Fruit fly (Drosophila melanogaster) whole organism, prepupa: ENCODE results near the gene Slc25A46b.
A peak's percentile ranks its signal among the peaks of the same experiment; 100 is the strongest.

Source experiments
- CG1621 ChIP-seq: fragments of 200-800 bp; sonication (Bioruptor generic); optimal IDR thresholded peaks from 3 replicates; lab custom pipeline; 2018; ENCODE audit warnings: missing biosample characterization, mild to moderate bottlenecking, missing genetic modification characterization
- CG16779 ChIP-seq: fragments of 200-800 bp; sonication (Bioruptor generic); optimal IDR thresholded peaks from 3 replicates; lab custom pipeline; 2017; ENCODE audit warnings: missing biosample characterization, mild to moderate bottlenecking, missing genetic modification characterization
- CG31627 ChIP-seq: fragments of 200-800 bp; sonication (Bioruptor generic); optimal IDR thresholded peaks from 3 replicates; lab custom pipeline; 2016; ENCODE audit warnings: missing biosample characterization, missing genetic modification characterization
- CG32006 ChIP-seq: fragments of 200-800 bp; sonication (Bioruptor generic); optimal IDR thresholded peaks from 3 replicates; lab custom pipeline; 2017; ENCODE audit warnings: missing biosample characterization, mild to moderate bottlenecking, missing genetic modification characterization
- CG34406 ChIP-seq: fragments of 200-800 bp; sonication (Bioruptor generic); optimal IDR thresholded peaks from 3 replicates; lab custom pipeline; 2016; ENCODE audit warnings: missing biosample characterization, missing genetic modification characterization
- CG3919 ChIP-seq: fragments of 200-800 bp; sonication (Bioruptor generic); optimal IDR thresholded peaks from 3 replicates; lab custom pipeline; 2016; ENCODE audit warnings: missing biosample characterization, missing genetic modification characterization
- CG4318 ChIP-seq: fragments of 200-800 bp; sonication (Bioruptor generic); optimal IDR thresholded peaks from 3 replicates; lab custom pipeline; 2017; ENCODE audit warnings: missing biosample characterization, mild to moderate bottlenecking, missing genetic modification characterization
- CG6163 ChIP-seq: fragments of 200-800 bp; sonication (Bioruptor generic); IDR thresholded peaks from 3 replicates; pipeline ENCODE4 v1.3.6; 2022; ENCODE audit warnings: missing biosample characterization, missing genetic modification characterization
- CG6276 ChIP-seq: fragments of 200-800 bp; sonication (Bioruptor generic); optimal IDR thresholded peaks from 2 replicates; lab custom pipeline; 2017; ENCODE audit warnings: missing biosample characterization, mild to moderate bottlenecking, missing genetic modification characterization
- CG6792 ChIP-seq: fragments of 200-800 bp; sonication (Bioruptor generic); optimal IDR thresholded peaks from 3 replicates; lab custom pipeline; 2016; ENCODE audit warnings: missing biosample characterization, missing genetic modification characterization
- CG6808 ChIP-seq: fragments of 200-800 bp; sonication (Bioruptor generic); optimal IDR thresholded peaks from 3 replicates; lab custom pipeline; 2017; ENCODE audit warnings: missing biosample characterization, missing genetic modification characterization, mild to moderate bottlenecking, moderate library complexity, missing genetic modification reagents
- CG7368 ChIP-seq: fragments of 200-800 bp; sonication (Bioruptor generic); optimal IDR thresholded peaks from 3 replicates; lab custom pipeline; 2016; ENCODE audit warnings: missing biosample characterization, missing genetic modification characterization
- CG8119 ChIP-seq: fragments of 200-800 bp; sonication (Bioruptor generic); IDR thresholded peaks from 3 replicates; pipeline ENCODE4 v1.3.6; 2022; ENCODE audit warnings: missing biosample characterization, missing genetic modification characterization
- CG8319 ChIP-seq: fragments of 200-800 bp; sonication (Bioruptor generic); optimal IDR thresholded peaks from 3 replicates; lab custom pipeline; 2016; ENCODE audit warnings: missing biosample characterization, missing genetic modification characterization
- CG8632 ChIP-seq: fragments of 200-800 bp; sonication (Bioruptor generic); optimal IDR thresholded peaks from 3 replicates; lab custom pipeline; 2016; ENCODE audit warnings: missing biosample characterization, missing genetic modification characterization
- Eip75B ChIP-seq: fragments of 200-800 bp; sonication (Bioruptor generic); optimal IDR thresholded peaks from 3 replicates; lab custom pipeline; 2016; ENCODE audit warnings: missing biosample characterization, missing genetic modification characterization
- Eip78C ChIP-seq: fragments of 200-800 bp; sonication (Bioruptor generic); peaks from one replicate; lab custom pipeline; 2016; ENCODE audit warnings: missing biosample characterization, missing genetic modification characterization
- Eip93F ChIP-seq: fragments of 200-800 bp; sonication (Bioruptor generic); optimal IDR thresholded peaks from 2 replicates; lab custom pipeline; 2016; ENCODE audit warnings: missing biosample characterization, mild to moderate bottlenecking, missing genetic modification characterization
- Ets21C ChIP-seq: fragments of 200-800 bp; sonication (Bioruptor generic); optimal IDR thresholded peaks from 3 replicates; lab custom pipeline; 2016; ENCODE audit warnings: missing biosample characterization, missing genetic modification characterization
- Ets96B ChIP-seq: fragments of 200-800 bp; optimal IDR thresholded peaks from 2 replicates; lab custom pipeline; 2019; ENCODE audit warnings: missing biosample characterization, mild to moderate bottlenecking, missing genetic modification characterization, moderate library complexity
- Hr38 ChIP-seq: sonication (Bioruptor generic); optimal IDR thresholded peaks from 2 replicates; lab custom pipeline; 2016; ENCODE audit warnings: missing biosample characterization, missing genetic modification characterization
- Hr4 ChIP-seq: fragments of 200-800 bp; sonication (Bioruptor generic); optimal IDR thresholded peaks from 3 replicates; lab custom pipeline; 2016; ENCODE audit warnings: missing biosample characterization, missing genetic modification characterization
- Lpt ChIP-seq: fragments of 200-800 bp; sonication (Bioruptor generic); optimal IDR thresholded peaks from 3 replicates; lab custom pipeline; 2016; ENCODE audit warnings: missing biosample characterization, missing genetic modification characterization
- Met ChIP-seq: fragments of 200-800 bp; sonication (Bioruptor generic); optimal IDR thresholded peaks from 3 replicates; lab custom pipeline; 2016; ENCODE audit warnings: missing biosample characterization, missing genetic modification characterization
- OdsH ChIP-seq: fragments of 200-800 bp; sonication (Bioruptor generic); optimal IDR thresholded peaks from 3 replicates; lab custom pipeline; 2016; ENCODE audit warnings: missing biosample characterization, missing genetic modification characterization
- Sox102F ChIP-seq: fragments of 200-800 bp; sonication (Bioruptor generic); optimal IDR thresholded peaks from 2 replicates; lab custom pipeline; 2016; ENCODE audit warnings: missing biosample characterization, mild to moderate bottlenecking, missing genetic modification characterization
- Sox15 ChIP-seq: fragments of 200-800 bp; sonication (Bioruptor generic); optimal IDR thresholded peaks from 3 replicates; lab custom pipeline; 2016; ENCODE audit warnings: missing biosample characterization, missing genetic modification characterization
- achi ChIP-seq: fragments of 200-800 bp; sonication (Bioruptor generic); optimal IDR thresholded peaks from 3 replicates; lab custom pipeline; 2016; ENCODE audit warnings: missing biosample characterization, missing genetic modification characterization
- acj6 ChIP-seq: fragments of 200-800 bp; sonication (Bioruptor generic); optimal IDR thresholded peaks from 3 replicates; lab custom pipeline; 2016; ENCODE audit warnings: missing biosample characterization, missing genetic modification characterization
- cyc ChIP-seq: fragments of 200-800 bp; sonication (Bioruptor generic); optimal IDR thresholded peaks from 3 replicates; lab custom pipeline; 2016; ENCODE audit warnings: missing biosample characterization, missing genetic modification characterization
- dac ChIP-seq: fragments of 200-800 bp; sonication (Bioruptor generic); optimal IDR thresholded peaks from 2 replicates; lab custom pipeline; 2017; ENCODE audit warnings: missing biosample characterization, mild to moderate bottlenecking, missing genetic modification characterization
- dsx ChIP-seq: fragments of 200-800 bp; optimal IDR thresholded peaks from 3 replicates; lab custom pipeline; 2019; ENCODE audit warnings: missing biosample characterization, mild to moderate bottlenecking, missing genetic modification characterization, moderate library complexity; ENCODE audit not compliant: poor library complexity, severe bottlenecking
- esn ChIP-seq: fragments of 200-800 bp; sonication (Bioruptor generic); optimal IDR thresholded peaks from 2 replicates; lab custom pipeline; 2016; ENCODE audit warnings: missing biosample characterization, mild to moderate bottlenecking, missing genetic modification characterization, moderate library complexity
- fd59A ChIP-seq: fragments of 200-800 bp; sonication (Bioruptor generic); optimal IDR thresholded peaks from 2 replicates; lab custom pipeline; 2017; ENCODE audit warnings: missing biosample characterization, mild to moderate bottlenecking, missing genetic modification characterization, missing genetic modification reagents
- fd85E ChIP-seq: fragments of 200-800 bp; sonication (Bioruptor generic); optimal IDR thresholded peaks from 3 replicates; lab custom pipeline; 2016; ENCODE audit warnings: missing biosample characterization, missing genetic modification characterization
- fkh ChIP-seq: fragments of 200-800 bp; sonication (Bioruptor generic); optimal IDR thresholded peaks from 3 replicates; lab custom pipeline; 2017; ENCODE audit warnings: missing biosample characterization, mild to moderate bottlenecking, missing genetic modification characterization, moderate library complexity
- lz ChIP-seq: fragments of 200-800 bp; sonication (Bioruptor generic); optimal IDR thresholded peaks from 3 replicates; lab custom pipeline; 2016; ENCODE audit warnings: missing biosample characterization, missing genetic modification characterization
- pdm3 ChIP-seq: fragments of 200-800 bp; sonication (Bioruptor generic); optimal IDR thresholded peaks from 3 replicates; lab custom pipeline; 2016; ENCODE audit warnings: missing biosample characterization, missing genetic modification characterization
- salr ChIP-seq, 2 experiments: fragments of 200-800 bp; sonication (Bioruptor generic); optimal IDR thresholded peaks; 3 replicates each; lab custom pipeline; 2016 to 2018; ENCODE audit warnings: missing biosample characterization in 2 of 2, missing genetic modification characterization in 2 of 2, mild to moderate bottlenecking in 1 of 2
- spab ChIP-seq: fragments of 200-800 bp; sonication (Bioruptor generic); optimal IDR thresholded peaks from 2 replicates; lab custom pipeline; 2017; ENCODE audit warnings: missing biosample characterization, mild to moderate bottlenecking, missing genetic modification characterization, missing genetic modification reagents
- ss ChIP-seq, 2 experiments: fragments of 200-800 bp; sonication (Bioruptor generic); optimal IDR thresholded peaks; 2 replicates in 1 of 2; 3 replicates in 1 of 2; lab custom pipeline; 2017 to 2018; ENCODE audit warnings: mild to moderate bottlenecking in 2 of 2, missing biosample characterization in 2 of 2, missing genetic modification characterization in 2 of 2, moderate library complexity in 1 of 2
- svp ChIP-seq: fragments of 200-800 bp; sonication (Bioruptor generic); peaks from one replicate; lab custom pipeline; 2016; ENCODE audit warnings: missing biosample characterization, missing genetic modification characterization
- vri ChIP-seq: fragments of 200-800 bp; sonication (Bioruptor generic); optimal IDR thresholded peaks from 3 replicates; lab custom pipeline; 2016; ENCODE audit warnings: missing biosample characterization, mild to moderate bottlenecking, missing genetic modification characterization

Slc25A46b gene

DNA sequence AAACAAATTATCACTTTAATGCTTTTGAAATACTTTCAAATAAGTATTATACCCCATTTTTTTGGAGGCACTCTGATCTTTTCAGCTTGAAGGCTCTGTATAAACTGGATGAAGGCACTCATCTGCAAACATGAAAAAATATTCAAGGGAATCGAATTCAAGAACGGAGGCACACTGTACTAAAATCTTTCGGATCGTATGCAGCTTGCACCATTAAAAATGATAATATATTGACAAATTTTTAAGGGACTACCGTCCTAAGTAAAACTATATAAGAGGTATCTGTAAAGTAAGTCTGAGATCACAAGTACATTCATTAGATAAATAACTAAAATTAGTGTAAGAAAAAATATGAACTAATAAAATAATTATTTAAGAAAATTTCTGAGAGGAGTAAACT is 16.7 kb downstream of the Slc25A46b start, which contains the start of gene CG44476:
TSS of gene CG44476 (minus strand) at position 101 of the 400 bp plus-strand sequence.
- TF ChIP-seq CG6163 (GFP tag; lab: Robert Waterston, UW) (no peak), fd85E (GFP tag; lab: Kevin White, UChicago) (no peak), CG3919 (GFP tag; lab: Kevin White, UChicago) (no peak), OdsH (GFP tag; lab: Kevin White, UChicago) (no peak), CG34406 (GFP tag; lab: Kevin White, UChicago) (no peak), CG6808 (no peak), salr (GFP tag; optimal IDR thresholded peaks at IDR 0.05; lab: Kevin White, UChicago) (no peak), spab (GFP tag; lab: Kevin White, UChicago) (no peak), CG6792 (no peak), CG8632 (GFP tag; lab: Kevin White, UChicago) (no peak)

DNA sequence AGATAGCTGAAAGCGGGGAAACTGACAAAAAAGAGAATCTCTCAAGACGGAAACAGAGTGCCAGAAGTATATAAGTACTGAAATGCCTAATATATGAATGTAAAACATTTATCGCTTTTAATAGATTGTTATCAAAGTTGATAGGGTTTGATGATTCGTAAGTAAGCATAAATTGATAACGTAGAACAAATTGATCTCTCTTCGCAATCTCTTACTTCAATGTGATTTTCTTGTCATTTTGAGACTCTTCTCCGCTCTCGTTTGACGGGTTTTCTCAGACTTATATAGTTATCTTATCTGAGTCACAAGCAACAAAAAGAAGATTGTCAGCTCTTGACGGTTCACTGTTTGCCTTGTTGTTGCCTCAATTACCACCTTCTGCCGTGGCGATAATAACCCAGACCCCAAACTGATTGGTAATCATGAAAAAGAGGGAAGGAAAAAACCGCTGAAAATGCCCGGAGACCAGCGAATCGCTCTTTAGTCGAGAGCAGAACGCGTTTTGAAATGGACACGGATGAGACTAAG is 17.9 kb downstream of the Slc25A46b start, which contains the start of gene CG15152:
TSS of gene CG15152 (plus strand) at position 372 of the 528 bp plus-strand sequence.
- TF ChIP-seq Eip78C (GFP tag; lab: Kevin White, UChicago): peak; percentile 6
- no peak for TF ChIP-seq acj6 (GFP tag; lab: Kevin White, UChicago)
- no peak for TF ChIP-seq Met (GFP tag; lab: Kevin White, UChicago)
- TF ChIP-seq dac (GFP tag; lab: Kevin White, UChicago): no peak
- no peak for TF ChIP-seq cyc
- TF ChIP-seq CG1621 (tag; lab: Kevin White, UChicago): no peak
- no peak for TF ChIP-seq dsx (GFP tag; lab: Kevin White, UChicago)
- TF ChIP-seq Hr38: no peak
- TF ChIP-seq fd59A (GFP tag; lab: Kevin White, UChicago): no peak
- no peak for TF ChIP-seq CG34406 (GFP tag; lab: Kevin White, UChicago)
- TF ChIP-seq fkh (GFP tag; lab: Kevin White, UChicago): no peak
- no peak for TF ChIP-seq Ets21C
- no peak for TF ChIP-seq Lpt
- TF ChIP-seq achi: no peak
- TF ChIP-seq CG31627: no peak
- no peak for TF ChIP-seq CG3919 (GFP tag; lab: Kevin White, UChicago)
- TF ChIP-seq fd85E (GFP tag; lab: Kevin White, UChicago): no peak
- peak; percentile 48 for TF ChIP-seq Eip93F (GFP tag; lab: Kevin White, UChicago)
- peak; percentile 22 for TF ChIP-seq vri (GFP tag; lab: Kevin White, UChicago)
- no peak for TF ChIP-seq CG4318
- TF ChIP-seq svp (GFP tag; lab: Kevin White, UChicago): peak; percentile 77
- no peak for TF ChIP-seq pdm3

DNA sequence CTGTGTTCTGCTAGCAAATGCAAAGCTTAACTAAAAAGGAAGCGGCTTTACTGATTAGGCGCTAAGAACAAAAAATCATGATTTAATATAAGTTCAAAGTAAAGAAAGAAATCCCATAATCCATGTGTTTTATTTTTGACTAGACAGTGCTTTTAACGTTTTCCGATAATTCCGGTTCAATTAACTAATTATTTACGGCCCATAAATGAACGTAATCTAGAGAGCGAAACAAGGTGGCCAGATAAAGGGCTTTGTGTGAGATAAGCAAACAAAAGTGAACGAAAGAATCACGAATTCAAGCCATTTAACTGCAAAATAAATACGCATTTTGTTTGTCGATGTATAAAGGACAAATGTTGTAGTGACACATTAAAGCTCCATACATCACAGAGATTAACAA is 18.7 kb downstream of the Slc25A46b start:
- TF ChIP-seq fkh (GFP tag; lab: Kevin White, UChicago): peak; percentile 13
- no peak for TF ChIP-seq Ets96B (tag; lab: Kevin White, UChicago)
- peak; percentile 31 for TF ChIP-seq vri (GFP tag; lab: Kevin White, UChicago)
- TF ChIP-seq svp (GFP tag; lab: Kevin White, UChicago): peak; percentile 54

DNA sequence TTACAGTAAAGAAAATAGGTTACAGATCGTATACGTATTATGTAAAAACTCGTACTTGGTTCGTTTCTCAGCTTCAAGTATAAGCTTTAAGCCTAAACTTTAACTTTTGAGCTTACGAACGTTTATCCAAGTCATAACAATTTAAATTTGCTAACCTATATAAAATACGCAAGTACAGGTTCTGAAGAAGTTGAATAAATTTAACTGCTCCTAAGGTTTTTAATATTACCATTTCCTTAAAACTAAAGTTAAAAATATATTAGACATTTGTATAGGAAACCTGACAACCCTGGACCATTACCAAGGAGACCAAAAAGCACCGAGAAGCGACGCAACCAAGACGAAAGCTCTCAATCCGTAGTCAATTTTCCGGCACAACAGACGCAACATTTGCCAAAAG is 23.3 kb downstream of the Slc25A46b start, which contains the start of gene CG5758:
TSS of gene CG5758 (plus strand) at position 353 of the 400 bp plus-strand sequence.
- TF ChIP-seq salr (GFP tag; optimal IDR thresholded peaks at IDR 0.05; lab: Kevin White, UChicago): no peak
- peak; percentile 1 for TF ChIP-seq CG8319 (GFP tag; lab: Kevin White, UChicago)
- no peak for TF ChIP-seq CG4318
- TF ChIP-seq Eip75B: peak; percentile 31
- TF ChIP-seq svp (GFP tag; lab: Kevin White, UChicago): peak; percentile 87
- no peak for TF ChIP-seq Eip93F (GFP tag; lab: Kevin White, UChicago)
- no peak for TF ChIP-seq acj6 (GFP tag; lab: Kevin White, UChicago)
- peak; percentile 49 for TF ChIP-seq Met (GFP tag; lab: Kevin White, UChicago)
- peak; percentile 41 for TF ChIP-seq Hr4 (GFP tag; lab: Kevin White, UChicago)
- peak; percentile 50 for TF ChIP-seq pdm3
- no peak for TF ChIP-seq CG7368 (GFP tag; lab: Kevin White, UChicago)
- TF ChIP-seq CG32006 (GFP tag; lab: Kevin White, UChicago): no peak
- no peak for TF ChIP-seq Ets21C
- no peak for TF ChIP-seq Sox102F
- TF ChIP-seq esn: peak; percentile 50
- TF ChIP-seq CG16779: no peak
- no peak for TF ChIP-seq Sox15 (GFP tag; lab: Kevin White, UChicago)
- no peak for TF ChIP-seq ss (GFP tag; optimal IDR thresholded peaks at IDR 0.05; lab: Kevin White, UChicago)
- TF ChIP-seq lz (GFP tag; lab: Kevin White, UChicago): peak; percentile 29
- no peak for TF ChIP-seq CG6276
- peak; percentile 26 for TF ChIP-seq OdsH (GFP tag; lab: Kevin White, UChicago)
- TF ChIP-seq Lpt: no peak
- no peak for TF ChIP-seq Hr38
- TF ChIP-seq spab (GFP tag; lab: Kevin White, UChicago): no peak
- TF ChIP-seq achi: no peak
- TF ChIP-seq Ets96B (tag; lab: Kevin White, UChicago): peak; percentile 6
- TF ChIP-seq CG1621 (tag; lab: Kevin White, UChicago): peak; percentile 79
- peak; percentile 16; the same call in 1 of the 3 replicates for TF ChIP-seq CG8119 (GFP tag; lab: Robert Waterston, UW)
- peak; percentile 22 for TF ChIP-seq CG6792
